Fruit fly (Drosophila melanogaster) whole organism, pupa: Measurements from ENCODE around the gene CG31792.

Experiments used
- CG10348 ChIP-seq: fragments of 200-800 bp; sonication (Bioruptor generic); IDR thresholded peaks from 2 replicates; pipeline ENCODE4 v1.3.6; 2022; ENCODE audit warnings: missing biosample characterization, missing genetic modification characterization
- CG12605 ChIP-seq: fragments of 200-800 bp; sonication (Bioruptor generic); IDR thresholded peaks from 2 replicates; pipeline ENCODE4 v1.3.6; 2022; ENCODE audit warnings: missing biosample characterization, missing genetic modification characterization
- CG13204 ChIP-seq: fragments of 200-800 bp; sonication (Bioruptor generic); optimal IDR thresholded peaks from 2 replicates; lab custom pipeline; 2018; ENCODE audit warnings: missing biosample characterization, mild to moderate bottlenecking, missing genetic modification characterization, moderate library complexity
- CG15710 ChIP-seq: fragments of 200-800 bp; sonication (Bioruptor generic); optimal IDR thresholded peaks from 2 replicates; lab custom pipeline; 2018; ENCODE audit warnings: missing biosample characterization, mild to moderate bottlenecking, missing genetic modification characterization, moderate library complexity
- CG17806 ChIP-seq: fragments of 200-800 bp; sonication (Bioruptor generic); optimal IDR thresholded peaks from 2 replicates; lab custom pipeline; 2018; ENCODE audit warnings: missing biosample characterization, mild to moderate bottlenecking, missing genetic modification characterization, moderate library complexity
- CG34367 ChIP-seq: fragments of 200-800 bp; sonication (Bioruptor generic); optimal IDR thresholded peaks from 2 replicates; lab custom pipeline; 2018; ENCODE audit warnings: missing biosample characterization, mild to moderate bottlenecking, missing genetic modification characterization
- CG8159 ChIP-seq: fragments of 200-800 bp; sonication (Bioruptor generic); optimal IDR thresholded peaks from 3 replicates; lab custom pipeline; 2018; ENCODE audit warnings: missing biosample characterization, mild to moderate bottlenecking, missing genetic modification characterization, moderate library complexity
- CG8301 ChIP-seq: fragments of 200-800 bp; sonication (Bioruptor generic); optimal IDR thresholded peaks from 2 replicates; lab custom pipeline; 2018; ENCODE audit warnings: missing biosample characterization, mild to moderate bottlenecking, missing genetic modification characterization
- D1 ChIP-seq: fragments of 200-800 bp; sonication (Bioruptor generic); optimal IDR thresholded peaks from 2 replicates; lab custom pipeline; 2018; ENCODE audit warnings: missing biosample characterization, mild to moderate bottlenecking, missing genetic modification characterization, moderate library complexity
- EcR ChIP-seq: fragments of 200-800 bp; sonication (Bioruptor generic); optimal IDR thresholded peaks from 3 replicates; lab custom pipeline; 2019; ENCODE audit warnings: missing biosample characterization, missing genetic modification characterization, mild to moderate bottlenecking, moderate library complexity, missing genetic modification reagents
- Pif1B ChIP-seq: fragments of 200-800 bp; sonication (Bioruptor generic); optimal IDR thresholded peaks from 3 replicates; lab custom pipeline; 2016; ENCODE audit warnings: missing biosample characterization, missing genetic modification characterization
- fd96Ca ChIP-seq: fragments of 200-800 bp; sonication (Bioruptor generic); IDR thresholded peaks from 3 replicates; pipeline ENCODE4 v1.3.6; 2022; ENCODE audit warnings: missing biosample characterization, missing genetic modification characterization
- rn ChIP-seq: fragments of 200-800 bp; sonication (Bioruptor generic); IDR thresholded peaks from 2 replicates; pipeline ENCODE4 v1.3.6; 2022; ENCODE audit warnings: missing biosample characterization, missing genetic modification characterization

- TF ChIP-seq CG34367 (no peak), CG17806 (tag; lab: Kevin White, UChicago) (no peak), fd96Ca (GFP tag; lab: Robert Waterston, UW) (no peak), CG8301 (tag; lab: Kevin White, UChicago) (no peak), rn (GFP tag; lab: Robert Waterston, UW) (no peak), CG10348 (GFP tag; lab: Robert Waterston, UW) (no peak), CG8159 (tag; lab: Kevin White, UChicago) (no peak), D1 (tag; lab: Kevin White, UChicago) (no peak), EcR (no peak), CG13204 (no peak), CG12605 (GFP tag; lab: Robert Waterston, UW) (no peak), CG15710 (tag; lab: Kevin White, UChicago) (no peak), Pif1B (no peak)
These were observed 44.3 kb downstream of the CG31792 start, which contains the start of gene Catsup for dm6 chr2L:19041590-19041989.
